Fruit fly (Drosophila melanogaster) S2 (cell line): ENCODE results near the gene CG8036.

Experiments used
- CG8478 ChIP-seq: fragments of >200 bp; optimal IDR thresholded peaks from 2 replicates; lab custom pipeline; 2018
- CTCF ChIP-seq, 2 experiments: fragments of >200 bp; optimal IDR thresholded peaks; 2 replicates each; lab custom pipeline; 2018

Gene CG8036

dm6 chr3R:8684328-8685177, 16.9 kb downstream of the CG8036 start, which contains the start of gene CG44227:
Gene CG44227 (minus strand): TSS chr3R:8685176.
- TF ChIP-seq CTCF (optimal IDR thresholded peaks at IDR 0.05; lab: Kevin White, UChicago) = no peak
- no peak for TF ChIP-seq CG8478

dm6 chr3R:8686446-8686845, 18.8 kb downstream of the CG8036 start:
- no peak for TF ChIP-seq CG8478
- no peak for TF ChIP-seq CTCF (optimal IDR thresholded peaks at IDR 0.05; lab: Kevin White, UChicago)

- TF ChIP-seq CTCF (optimal IDR thresholded peaks at IDR 0.05; lab: Kevin White, UChicago) (no peak), CG8478 (no peak)
Observed at dm6 chr3R:8694110-8694826, 26.6 kb downstream of the CG8036 start.

- TF ChIP-seq CG8478 (no peak), CTCF (optimal IDR thresholded peaks at IDR 0.05; lab: Kevin White, UChicago) (no peak)
Observed at dm6 chr3R:8697772-8698259, 30.1 kb downstream of the CG8036 start, which contains the start of gene hb. Gene hb (minus strand): TSS chr3R:8697822.

- no peak for TF ChIP-seq CG8478
- TF ChIP-seq CTCF (optimal IDR thresholded peaks at IDR 0.05; lab: Kevin White, UChicago) = no peak
Observed at dm6 chr3R:8699230-8699629, 31.6 kb downstream of the CG8036 start.

dm6 chr3R:8700660-8701059, 33.0 kb downstream of the CG8036 start:
- no peak for TF ChIP-seq CTCF (optimal IDR thresholded peaks at IDR 0.05; lab: Kevin White, UChicago)
- TF ChIP-seq CG8478 = no peak

- no peak for TF ChIP-seq CTCF (optimal IDR thresholded peaks at IDR 0.05; lab: Kevin White, UChicago)
Observed at dm6 chr3R:8701197-8701596, 33.5 kb downstream of the CG8036 start.

dm6 chr3R:8704669-8705068, 37.0 kb downstream of the CG8036 start:
- TF ChIP-seq CTCF (optimal IDR thresholded peaks at IDR 0.05; lab: Kevin White, UChicago) (no peak), CG8478 (no peak)

dm6 chr3R:8705323-8706097, 37.8 kb downstream of the CG8036 start:
- TF ChIP-seq CTCF (optimal IDR thresholded peaks at IDR 0.05; lab: Kevin White, UChicago) = no peak
- TF ChIP-seq CG8478 = no peak

- TF ChIP-seq CG8478 (no peak), CTCF (optimal IDR thresholded peaks at IDR 0.05; lab: Kevin White, UChicago) (no peak)
Observed at dm6 chr3R:8707166-8707565, 39.5 kb downstream of the CG8036 start.

dm6 chr3R:8711890-8712449, 44.3 kb downstream of the CG8036 start:
- TF ChIP-seq CG8478 (no peak), CTCF (optimal IDR thresholded peaks at IDR 0.05; lab: Kevin White, UChicago) (no peak)

- TF ChIP-seq CTCF (optimal IDR thresholded peaks at IDR 0.05; lab: Kevin White, UChicago) (no peak), CG8478 (no peak)
Observed at dm6 chr3R:8712722-8713131, 45.1 kb downstream of the CG8036 start, which contains the start of gene CG8112. Gene CG8112 (plus strand): TSS chr3R:8712933.

- TF ChIP-seq CG8478 = no peak
- TF ChIP-seq CTCF (optimal IDR thresholded peaks at IDR 0.05; lab: Kevin White, UChicago) = peak in 1 of 2 experiments; percentile 22
Observed at dm6 chr3R:8715371-8715770, 47.7 kb downstream of the CG8036 start.

- TF ChIP-seq CTCF (optimal IDR thresholded peaks at IDR 0.05; lab: Kevin White, UChicago) (peak in 1 of 2 experiments; percentile 19), CG8478 (no peak)
Observed at dm6 chr3R:8715851-8716550, 48.3 kb downstream of the CG8036 start, which contains the start of gene TMEM216. Gene TMEM216 (plus strand): TSS chr3R:8716243.
